Worm (Caenorhabditis elegans) whole organism, L3 larva: ENCODE data around the gene cpz-2.

Experiments used
- ZK546.5 ChIP-seq: sonication (generic microtip); optimal IDR thresholded peaks from 2 replicates; lab custom pipeline; 2017; ENCODE audit warnings: missing biosample characterization, missing genetic modification characterization
- aly-2 ChIP-seq: fragments of 150-350 bp; optimal IDR thresholded peaks from 2 replicates; lab custom pipeline; 2014; ENCODE audit warnings: missing biosample characterization, missing genetic modification characterization
- ama-1 ChIP-seq: fragments of 150-350 bp; optimal IDR thresholded peaks from 2 replicates; lab custom pipeline; 2018
- ceh-28 ChIP-seq: fragments of 150-350 bp; optimal IDR thresholded peaks from 2 replicates; lab custom pipeline; 2014; ENCODE audit warnings: missing biosample characterization, missing genetic modification reagents, missing genetic modification characterization
- ceh-9 ChIP-seq: sonication (generic microtip); optimal IDR thresholded peaks from 2 replicates; lab custom pipeline; 2018; ENCODE audit warnings: missing biosample characterization, missing genetic modification characterization
- daf-12 ChIP-seq: fragments of 150-350 bp; optimal IDR thresholded peaks from 2 replicates; lab custom pipeline; 2014; ENCODE audit warnings: missing biosample characterization, missing genetic modification reagents, missing genetic modification characterization
- egl-27 ChIP-seq: sonication (generic microtip); optimal IDR thresholded peaks from 4 replicates; lab custom pipeline; 2017; ENCODE audit warnings: missing biosample characterization, missing genetic modification reagents, missing genetic modification characterization
- egl-5 ChIP-seq: fragments of 150-350 bp; optimal IDR thresholded peaks from 2 replicates; lab custom pipeline; 2017; ENCODE audit warnings: missing biosample characterization, missing genetic modification reagents, missing genetic modification characterization, inconsistent platforms
- elt-1 ChIP-seq: fragments of 150-350 bp; optimal IDR thresholded peaks from 2 replicates; lab custom pipeline; 2014; ENCODE audit warnings: missing biosample characterization, missing genetic modification characterization
- eor-1 ChIP-seq, 2 experiments: fragments of 150-350 bp; optimal IDR thresholded peaks; 2 replicates each; lab custom pipeline; 2014 to 2018; ENCODE audit warnings: missing biosample characterization in 2 of 2, missing genetic modification characterization in 2 of 2
- fos-1 ChIP-seq: fragments of 150-350 bp; optimal IDR thresholded peaks from 2 replicates; lab custom pipeline; 2014; ENCODE audit warnings: missing biosample characterization, missing genetic modification characterization
- hmg-11 ChIP-seq: sonication (generic microtip); optimal IDR thresholded peaks from 2 replicates; lab custom pipeline; 2016; ENCODE audit warnings: missing genetic modification characterization, missing compliant biosample characterization
- jun-1 ChIP-seq: fragments of 150-350 bp; optimal IDR thresholded peaks from 2 replicates; lab custom pipeline; 2014; ENCODE audit warnings: missing biosample characterization, missing genetic modification reagents, missing genetic modification characterization
- lin-15B ChIP-seq: fragments of 150-350 bp; optimal IDR thresholded peaks from 2 replicates; lab custom pipeline; 2014; ENCODE audit warnings: missing biosample characterization, missing genetic modification characterization
- lsy-12 ChIP-seq: sonication (generic microtip); optimal IDR thresholded peaks from 2 replicates; lab custom pipeline; 2016; ENCODE audit warnings: mild to moderate bottlenecking, missing genetic modification characterization, missing compliant biosample characterization
- mdl-1 ChIP-seq: fragments of 150-350 bp; optimal IDR thresholded peaks from 2 replicates; lab custom pipeline; 2014; ENCODE audit warnings: missing biosample characterization, missing genetic modification characterization
- nfya-1 ChIP-seq: sonication (generic microtip); optimal IDR thresholded peaks from 2 replicates; lab custom pipeline; 2017; ENCODE audit warnings: missing genetic modification characterization, mild to moderate bottlenecking, missing compliant biosample characterization, antibody characterized with exemption, moderate library complexity; ENCODE audit not compliant: insufficient read depth
- nhr-11 ChIP-seq: fragments of 150-350 bp; optimal IDR thresholded peaks from 2 replicates; lab custom pipeline; 2014; ENCODE audit warnings: missing biosample characterization, missing genetic modification characterization
- nhr-12 ChIP-seq: fragments of 150-350 bp; optimal IDR thresholded peaks from 2 replicates; lab custom pipeline; 2014; ENCODE audit warnings: missing biosample characterization, missing genetic modification characterization
- nhr-23 ChIP-seq: fragments of 150-350 bp; optimal IDR thresholded peaks from 2 replicates; lab custom pipeline; 2014; ENCODE audit warnings: missing biosample characterization, missing genetic modification reagents, missing genetic modification characterization
- nhr-43 ChIP-seq: sonication (generic microtip); optimal IDR thresholded peaks from 2 replicates; lab custom pipeline; 2016; ENCODE audit warnings: mild to moderate bottlenecking, missing genetic modification characterization, missing compliant biosample characterization; ENCODE audit not compliant: poor library complexity, severe bottlenecking
- nhr-67 ChIP-seq: fragments of 150-350 bp; optimal IDR thresholded peaks from 2 replicates; lab custom pipeline; 2014; ENCODE audit warnings: missing biosample characterization, missing genetic modification characterization
- nhr-76 ChIP-seq: fragments of 150-350 bp; sonication (generic microtip); optimal IDR thresholded peaks from 5 replicates; lab custom pipeline; 2014; ENCODE audit warnings: missing biosample characterization, missing genetic modification characterization
- pha-4 ChIP-seq: fragments of 150-350 bp; optimal IDR thresholded peaks from 2 replicates; lab custom pipeline; 2014; ENCODE audit warnings: missing biosample characterization, missing genetic modification reagents, missing genetic modification characterization
- pqm-1 ChIP-seq: fragments of 150-350 bp; optimal IDR thresholded peaks from 2 replicates; lab custom pipeline; 2017; ENCODE audit warnings: missing biosample characterization, missing genetic modification characterization, inconsistent platforms
- snpc-4 ChIP-seq: fragments of 150-350 bp; optimal IDR thresholded peaks from 2 replicates; lab custom pipeline; 2014; ENCODE audit warnings: missing biosample characterization, missing genetic modification characterization
- tbx-2 ChIP-seq: sonication (generic microtip); optimal IDR thresholded peaks from 2 replicates; lab custom pipeline; 2016; ENCODE audit warnings: mild to moderate bottlenecking, missing genetic modification characterization, missing compliant biosample characterization
- unc-39 ChIP-seq: sonication (generic microtip); optimal IDR thresholded peaks from 4 replicates; lab custom pipeline; 2017; ENCODE audit warnings: missing biosample characterization, missing genetic modification characterization
- ztf-4 ChIP-seq: fragments of 150-350 bp; optimal IDR thresholded peaks from 2 replicates; lab custom pipeline; 2014; ENCODE audit warnings: missing biosample characterization, missing genetic modification characterization

cpz-2 gene

DNA sequence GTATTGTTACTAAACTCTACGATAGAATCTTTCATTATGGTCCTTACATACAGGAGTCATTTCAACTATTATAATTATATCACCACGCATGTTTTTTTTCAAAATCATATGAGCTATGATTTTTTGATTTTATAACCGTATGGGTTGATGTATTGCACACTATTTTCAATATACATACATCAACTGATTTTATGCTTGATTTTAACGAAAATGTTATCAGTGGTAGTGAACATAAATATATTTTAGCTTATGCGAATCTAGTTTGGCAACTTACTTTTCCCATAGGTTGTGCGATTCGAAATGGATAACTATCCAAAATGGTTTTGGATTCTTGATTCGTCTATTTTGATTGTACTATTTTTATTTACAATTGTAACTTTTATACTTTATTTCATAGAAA lies 42.6 kb downstream of the cpz-2 start, which contains the start of gene srv-10:
TSS of gene srv-10 (plus strand) at position 301 of the 400 bp plus-strand sequence.
- TF ChIP-seq snpc-4 (tag; lab: Kevin White, UChicago) (no peak), nhr-12 (tag; lab: Kevin White, UChicago) (no peak), unc-39 (tag; lab: Kevin White, UChicago) (no peak), nfya-1 (tag; lab: Kevin White, UChicago) (no peak), egl-27 (tag; lab: Kevin White, UChicago) (no peak), tbx-2 (tag; lab: Kevin White, UChicago) (no peak), lsy-12 (no peak), jun-1 (tag; lab: Kevin White, UChicago) (no peak), pha-4 (tag; lab: Kevin White, UChicago) (no peak), eor-1 (tag; optimal IDR thresholded peaks at IDR 0.05; lab: Kevin White, UChicago) (no peak)

DNA sequence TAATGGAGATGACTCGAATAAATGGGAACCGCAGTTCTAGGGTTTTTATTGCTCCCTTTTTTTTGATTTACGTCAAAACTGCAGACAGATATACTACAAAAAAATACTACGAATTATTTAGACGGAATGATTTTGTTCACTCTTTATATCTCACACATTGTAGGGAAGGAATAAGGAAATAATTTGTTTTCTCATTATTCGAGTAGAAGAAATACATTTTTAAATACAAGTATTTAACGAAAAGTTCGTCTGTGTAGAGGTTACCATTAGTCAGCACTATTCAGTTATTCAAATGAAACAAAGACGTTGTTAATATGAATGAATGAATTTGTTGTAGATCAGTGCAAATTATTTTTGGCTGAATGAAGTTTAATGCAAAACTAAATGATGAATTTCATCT lies 45.8 kb downstream of the cpz-2 start, which contains the start of gene srd-18:
TSS of gene srd-18 (minus strand) at position 101 of the 400 bp plus-strand sequence.
- TF ChIP-seq ceh-9 (tag; lab: Kevin White, UChicago): no peak
- TF ChIP-seq nfya-1 (tag; lab: Kevin White, UChicago): no peak
- no peak for TF ChIP-seq unc-39 (tag; lab: Kevin White, UChicago)
- no peak for TF ChIP-seq ZK546.5 (tag; lab: Kevin White, UChicago)
- no peak for TF ChIP-seq ztf-4 (tag; lab: Kevin White, UChicago)
- no peak for TF ChIP-seq eor-1 (tag; optimal IDR thresholded peaks at IDR 0.05; lab: Kevin White, UChicago)
- no peak for TF ChIP-seq mdl-1
- TF ChIP-seq nhr-43 (tag; lab: Kevin White, UChicago): no peak

DNA sequence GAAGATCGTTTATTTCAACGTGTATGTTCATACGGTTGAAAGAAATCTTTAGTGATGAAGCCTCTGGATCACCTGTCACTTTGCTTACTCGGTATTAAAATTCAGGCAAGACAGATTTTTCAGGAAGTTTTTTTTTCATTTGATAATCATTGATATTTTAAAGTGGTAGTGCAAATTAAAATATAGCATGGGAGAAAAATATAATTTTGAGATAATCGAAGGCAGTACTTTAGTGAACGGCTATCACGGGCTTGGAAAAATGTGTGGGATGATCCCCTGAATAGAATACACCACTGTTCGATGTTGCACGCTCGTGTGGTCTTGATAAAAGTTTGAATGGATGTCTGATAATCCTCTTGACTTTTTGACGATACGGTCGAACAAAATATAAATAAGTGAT lies 46.4 kb downstream of the cpz-2 start:
- TF ChIP-seq pha-4 (tag; lab: Kevin White, UChicago): no peak

DNA sequence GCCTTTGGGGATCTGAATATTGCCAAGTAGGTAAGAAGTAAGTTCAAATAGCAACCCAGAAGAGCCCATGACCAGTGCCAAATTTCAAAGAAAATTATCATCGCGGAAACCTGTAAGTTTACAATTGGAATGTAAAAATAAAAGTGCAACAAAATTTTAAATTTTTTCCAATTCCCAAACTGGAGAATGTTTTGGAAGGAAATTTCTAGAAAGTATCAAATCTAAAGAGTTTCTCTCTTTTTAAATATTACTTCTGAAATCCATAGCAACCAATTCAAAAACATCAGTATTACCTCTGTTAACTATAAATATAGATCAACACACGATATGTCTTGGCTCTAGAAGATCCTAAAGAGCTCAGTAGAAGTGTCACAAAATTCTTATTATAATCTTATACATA lies 47.7 kb downstream of the cpz-2 start, which contains the start of gene srd-19:
TSS of gene srd-19 (minus strand) at position 101 of the 400 bp plus-strand sequence.
- TF ChIP-seq tbx-2 (tag; lab: Kevin White, UChicago) (no peak), pqm-1 (tag; lab: Kevin White, UChicago) (no peak), fos-1 (tag; lab: Kevin White, UChicago) (no peak), nhr-11 (no peak), aly-2 (no peak), lsy-12 (no peak), unc-39 (tag; lab: Kevin White, UChicago) (no peak), ama-1 (lab: Kevin White, UChicago) (no peak), daf-12 (no peak), egl-5 (no peak), nhr-23 (tag; lab: Kevin White, UChicago) (no peak), nhr-43 (tag; lab: Kevin White, UChicago) (no peak), nhr-67 (tag; lab: Kevin White, UChicago) (no peak)
- TF ChIP-seq, all 47 proteins: peak for 0

DNA sequence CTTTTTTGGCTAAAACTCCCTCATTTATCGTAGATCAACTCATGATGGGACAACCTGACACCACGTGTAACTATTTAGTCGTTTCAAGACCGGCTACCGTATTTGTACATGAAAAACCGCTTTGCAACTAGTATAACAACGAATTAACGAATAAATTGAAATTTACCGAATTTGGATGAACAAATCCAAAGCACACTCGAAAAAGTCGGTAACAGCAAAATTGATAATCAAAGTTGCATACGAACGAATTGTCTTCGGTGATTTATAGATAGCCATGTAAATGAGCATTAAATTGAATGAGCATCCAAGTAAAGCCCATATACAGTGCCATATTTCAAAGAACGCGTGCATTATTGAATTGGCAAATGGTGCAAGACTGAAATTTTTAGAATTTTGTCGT lies 51.4 kb downstream of the cpz-2 start, which contains the start of gene srd-17:
TSS of gene srd-17 (minus strand) at position 351 of the 400 bp plus-strand sequence.
- TF ChIP-seq elt-1 (tag; lab: Kevin White, UChicago): no peak
- TF ChIP-seq ceh-28 (tag; lab: Kevin White, UChicago): no peak
- TF ChIP-seq unc-39 (tag; lab: Kevin White, UChicago): no peak
- no peak for TF ChIP-seq nfya-1 (tag; lab: Kevin White, UChicago)
- no peak for TF ChIP-seq egl-5
- TF ChIP-seq nhr-76 (tag; lab: Kevin White, UChicago): no peak
- no peak for TF ChIP-seq hmg-11 (tag; lab: Kevin White, UChicago)
- no peak for TF ChIP-seq lin-15B (tag; lab: Kevin White, UChicago)
- TF ChIP-seq snpc-4 (tag; lab: Kevin White, UChicago): no peak
